Worm (Caenorhabditis elegans): Measurements from ENCODE around the gene K09H11.6.
A peak's percentile ranks its signal among the peaks of the same experiment; 100 is the strongest.
"Not testable (repeated sequence)": the region's sequence is repeated elsewhere in the genome, so short reads cannot be mapped to it uniquely, and the experiment has no call there.

Gene K09H11.6

DNA sequence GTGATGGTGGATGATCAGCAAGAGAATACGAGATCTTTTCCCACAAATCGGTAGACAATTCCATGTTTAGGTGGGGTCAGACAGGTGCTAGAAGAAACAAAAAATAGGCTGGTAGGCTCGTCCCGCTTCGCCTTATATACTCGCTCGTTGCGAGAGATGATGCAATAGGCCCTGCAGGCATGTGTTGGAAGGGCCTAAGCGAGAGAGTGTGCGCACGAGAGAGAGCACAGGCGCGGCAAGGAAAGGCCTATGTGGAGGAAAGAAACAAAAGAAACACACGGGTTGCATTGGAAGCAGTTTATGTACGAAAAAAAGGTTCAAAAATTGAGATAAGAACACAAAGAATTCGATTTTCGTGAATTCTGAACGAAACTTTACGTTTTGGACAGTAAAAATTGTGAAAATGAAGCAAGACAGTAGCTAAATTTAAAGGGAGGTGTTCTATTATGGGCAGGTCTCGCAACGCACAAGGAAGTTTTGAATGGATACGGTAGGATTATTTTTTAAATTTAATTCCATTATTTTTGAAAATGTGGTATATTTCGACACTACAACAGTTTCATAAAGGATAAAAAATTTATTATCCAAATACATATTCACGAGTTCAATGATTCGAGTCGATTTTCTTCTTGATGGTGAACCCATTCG is 44.9 kb upstream of the K09H11.6 start, which contains the start of gene F44E7.5 (continued):
- TF ChIP-seq lin-13 (GFP tag; optimal IDR thresholded peaks at IDR 0.05) = peak; percentile 70
- no peak for TF ChIP-seq nhr-6 (tag; optimal IDR thresholded peaks at IDR 0.05)
- TF ChIP-seq mbf-1 (tag; optimal IDR thresholded peaks at IDR 0.05) = no peak

DNA sequence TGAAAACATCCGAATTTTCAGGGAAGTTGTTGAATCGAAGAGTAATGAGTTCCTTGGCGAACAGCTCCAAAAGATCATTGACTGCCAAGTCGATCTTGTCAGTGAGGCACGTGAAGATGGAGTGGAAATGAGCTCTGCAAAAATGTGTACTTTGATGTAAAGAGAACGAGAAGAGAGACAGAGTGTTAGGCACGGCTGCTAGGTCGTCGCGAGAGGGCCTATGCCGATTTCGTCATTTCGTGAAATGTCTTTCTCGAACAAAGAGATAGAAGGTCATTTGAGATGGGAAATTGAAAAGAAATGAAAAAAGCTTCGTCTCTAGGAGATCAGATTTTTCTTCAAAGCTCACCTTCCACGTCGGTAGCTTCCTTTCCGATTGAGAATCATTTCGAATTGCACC is 44.0 kb upstream of the K09H11.6 start:
- TF ChIP-seq F13H6.1 (tag; optimal IDR thresholded peaks at IDR 0.05) = peak; percentile 34
- TF ChIP-seq lsy-2 (tag; optimal IDR thresholded peaks at IDR 0.05) = peak in 1 of 2 experiments; percentile 43
- TF ChIP-seq sma-3 (GFP tag; optimal IDR thresholded peaks at IDR 0.05) = no peak
- peak; percentile 44 for TF ChIP-seq C34F6.9 (tag; optimal IDR thresholded peaks at IDR 0.05)
- TF ChIP-seq fos-1 (tag; optimal IDR thresholded peaks at IDR 0.05) = peak; percentile 44
- TF ChIP-seq ZK546.5 (tag; optimal IDR thresholded peaks at IDR 0.05) = no peak
- TF ChIP-seq unc-55 (GFP tag; optimal IDR thresholded peaks at IDR 0.05) = peak; percentile 29
- no peak for TF ChIP-seq mbf-1 (tag; optimal IDR thresholded peaks at IDR 0.05)
- TF ChIP-seq sma-9 (GFP tag; optimal IDR thresholded peaks at IDR 0.05) = peak; percentile 43
- no peak for TF ChIP-seq sma-9 (tag; optimal IDR thresholded peaks at IDR 0.05)
- TF ChIP-seq elt-3 (tag; optimal IDR thresholded peaks at IDR 0.05) = no peak
- TF ChIP-seq unc-62 (GFP tag; optimal IDR thresholded peaks at IDR 0.05) = no peak
- peak; percentile 98 for TF ChIP-seq nhr-129 (tag; optimal IDR thresholded peaks at IDR 0.05)

DNA sequence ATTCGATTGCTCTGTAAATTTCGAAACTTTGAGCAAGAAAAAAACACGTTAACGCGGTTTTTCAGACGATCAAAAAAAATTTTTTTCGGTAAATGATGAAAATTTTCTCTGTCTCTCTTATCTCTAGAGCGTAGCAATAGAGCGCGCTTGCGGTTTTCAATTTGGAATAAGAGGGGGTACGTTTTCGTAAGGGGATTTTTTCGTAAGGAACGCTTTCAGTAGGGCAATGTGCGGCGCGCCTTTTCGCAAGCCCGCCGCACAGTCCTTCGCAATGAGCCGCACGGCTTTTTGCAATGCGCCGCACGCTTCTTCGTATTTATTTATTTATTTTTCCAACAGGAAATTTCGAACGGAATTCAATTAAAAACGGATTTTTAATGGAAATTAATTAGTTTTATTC is 41.0 kb upstream of the K09H11.6 start, which contains the start of gene F44E7.4:
TSS of gene F44E7.4 (minus strand) at position 13 of the 400 bp plus-strand sequence.
- TF ChIP-seq lsy-2 (tag; optimal IDR thresholded peaks at IDR 0.05) = peak in 1 of 2 experiments; percentile 59
- peak; percentile 11 for TF ChIP-seq sma-9 (GFP tag; optimal IDR thresholded peaks at IDR 0.05)
- not testable (repeated sequence) for TF ChIP-seq sma-9 (tag; optimal IDR thresholded peaks at IDR 0.05)
- TF ChIP-seq lin-13 (GFP tag; optimal IDR thresholded peaks at IDR 0.05) = peak; percentile 50
- peak; percentile 19 for TF ChIP-seq sma-3 (GFP tag; optimal IDR thresholded peaks at IDR 0.05)
- peak; percentile 32 for TF ChIP-seq crh-2 (tag; optimal IDR thresholded peaks at IDR 0.05)
- TF ChIP-seq nhr-129 (tag; optimal IDR thresholded peaks at IDR 0.05) = peak; percentile 52
- peak; percentile 3 for TF ChIP-seq gmeb-1 (tag; optimal IDR thresholded peaks at IDR 0.05)
- peak; percentile 53 for TF ChIP-seq F13H6.1 (tag; optimal IDR thresholded peaks at IDR 0.05)
- TF ChIP-seq unc-55 (GFP tag; optimal IDR thresholded peaks at IDR 0.05) = peak; percentile 64
- peak; percentile 2 for TF ChIP-seq nhr-25 (tag; optimal IDR thresholded peaks at IDR 0.05)
- peak; percentile 59 for TF ChIP-seq C34F6.9 (tag; optimal IDR thresholded peaks at IDR 0.05)

DNA sequence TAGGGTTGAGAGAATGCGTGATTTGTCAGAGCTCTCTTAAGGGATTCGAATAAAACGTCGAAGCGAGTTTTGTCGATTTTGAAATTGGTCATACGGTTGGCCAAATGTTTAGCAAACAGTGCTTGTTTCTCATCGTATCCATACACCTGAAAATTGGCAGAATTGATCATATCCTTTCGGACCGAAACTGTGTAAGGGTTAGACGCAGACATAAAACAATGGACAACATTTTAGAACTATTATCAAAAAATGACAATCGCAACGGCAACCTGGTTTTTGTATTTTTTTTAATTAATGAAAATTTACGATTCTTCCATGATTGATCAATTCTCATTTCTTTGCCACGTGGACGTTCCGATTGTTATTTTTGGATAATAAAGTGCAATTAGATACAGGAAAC is 38.2 kb upstream of the K09H11.6 start:
- TF ChIP-seq dmd-4 (tag; optimal IDR thresholded peaks at IDR 0.05) (no peak), mab-5 (tag; optimal IDR thresholded peaks at IDR 0.05) (no peak), fos-1 (tag; optimal IDR thresholded peaks at IDR 0.05) (no peak), nhr-129 (tag; optimal IDR thresholded peaks at IDR 0.05) (no peak), lsy-2 (tag; optimal IDR thresholded peaks at IDR 0.05) (no peak), sma-9 (GFP tag; optimal IDR thresholded peaks at IDR 0.05) (no peak), sma-9 (tag; optimal IDR thresholded peaks at IDR 0.05) (no peak), skn-1 (tag; optimal IDR thresholded peaks at IDR 0.05) (no peak), nhr-25 (tag; optimal IDR thresholded peaks at IDR 0.05) (no peak), sma-3 (GFP tag; optimal IDR thresholded peaks at IDR 0.05) (no peak), ceh-16 (tag; optimal IDR thresholded peaks at IDR 0.05) (no peak), ZK546.5 (tag; optimal IDR thresholded peaks at IDR 0.05) (no peak), nhr-10 (tag; optimal IDR thresholded peaks at IDR 0.05) (no peak)

DNA sequence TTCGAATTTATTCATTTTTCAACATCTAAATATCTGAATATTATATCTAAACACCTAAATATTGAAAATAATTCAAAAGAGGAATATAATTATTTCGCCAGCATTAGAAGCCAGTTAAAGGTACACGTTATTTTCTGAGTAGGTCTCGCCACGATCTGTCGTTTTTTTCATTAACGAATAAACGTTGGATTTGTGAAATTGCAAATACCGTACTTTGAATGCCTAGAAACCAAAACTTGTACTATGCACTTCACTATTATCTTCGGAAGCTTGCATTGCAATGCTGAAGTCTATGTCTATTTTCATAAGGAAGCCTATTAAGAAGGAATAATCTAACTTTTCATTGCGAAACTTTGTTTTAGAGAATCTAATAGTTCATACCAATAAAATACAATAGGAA is 36.5 kb upstream of the K09H11.6 start:
- TF ChIP-seq dmd-4 (tag; optimal IDR thresholded peaks at IDR 0.05) (no peak), ama-1 (optimal IDR thresholded peaks at IDR 0.05) (no peak), ztf-1 (GFP tag; conservative IDR thresholded peaks at IDR 0.05) (no peak), crh-2 (tag; optimal IDR thresholded peaks at IDR 0.05) (no peak), nhr-12 (tag; optimal IDR thresholded peaks at IDR 0.05) (no peak), zag-1 (tag; optimal IDR thresholded peaks at IDR 0.05) (no peak), peb-1 (tag; optimal IDR thresholded peaks at IDR 0.05) (no peak), unc-39 (tag; optimal IDR thresholded peaks at IDR 0.05) (no peak), lin-11 (tag; optimal IDR thresholded peaks at IDR 0.05) (no peak), lsy-2 (tag; optimal IDR thresholded peaks at IDR 0.05) (no peak), unc-62 (GFP tag; optimal IDR thresholded peaks at IDR 0.05) (no peak), nhr-129 (tag; optimal IDR thresholded peaks at IDR 0.05) (no peak), nhr-10 (tag; optimal IDR thresholded peaks at IDR 0.05) (no peak), C34F6.9 (tag; optimal IDR thresholded peaks at IDR 0.05) (no peak), mdl-1 (tag; optimal IDR thresholded peaks at IDR 0.05) (no peak), F13H6.1 (tag; optimal IDR thresholded peaks at IDR 0.05) (no peak)

Measured in whole organism, L2 larva.